Fruit fly (Drosophila melanogaster): ENCODE results near the gene Dpck.
A peak's percentile ranks its signal among the peaks of the same experiment; 100 is the strongest.

Gene Dpck

DNA sequence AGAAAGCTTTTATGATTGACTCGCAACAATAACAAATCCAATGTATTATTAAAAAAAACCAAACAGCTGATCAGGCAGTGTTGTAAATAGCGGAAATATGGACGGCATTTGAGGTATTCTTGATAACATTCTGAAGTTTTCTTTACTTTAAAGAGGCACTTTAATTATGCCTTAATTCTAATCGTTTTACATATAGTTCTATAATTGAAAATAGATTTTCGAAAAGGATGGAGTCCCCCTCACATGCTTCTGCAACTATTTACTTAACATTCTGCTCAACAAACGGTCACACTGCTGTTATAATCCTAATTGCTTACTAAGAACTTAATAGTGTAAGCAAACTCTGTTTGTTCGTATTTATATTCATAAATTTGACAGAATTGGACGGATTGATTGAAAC lies 46.0 kb downstream of the Dpck start, which contains the start of gene CG10068 (continued):
- TF ChIP-seq CG10147 (GFP tag; optimal IDR thresholded peaks at IDR 0.05) (peak; percentile 83), CG10462 (GFP tag; optimal IDR thresholded peaks at IDR 0.05) (peak; percentile 82), bsh (GFP tag; optimal IDR thresholded peaks at IDR 0.05) (peak; percentile 30 to 91), Aef1 (GFP tag; IDR thresholded peaks at IDR 0.05) (peak; percentile 87), CG9932 (GFP tag; IDR thresholded peaks at IDR 0.05) (no peak; the same call in 1 of the 2 replicates), CG1792 (GFP tag; optimal IDR thresholded peaks at IDR 0.05) (peak; percentile 79), CG8290 (GFP tag; optimal IDR thresholded peaks at IDR 0.05) (peak; percentile 94), CG8290 (tag; optimal IDR thresholded peaks at IDR 0.05) (peak; percentile 73 to 86), seq (GFP tag; IDR thresholded peaks at IDR 0.05) (peak; percentile 91), fd3F (GFP tag; optimal IDR thresholded peaks at IDR 0.05) (peak; percentile 76), CG12071 (GFP tag; optimal IDR thresholded peaks at IDR 0.05) (peak; percentile 60), Meics (GFP tag; optimal IDR thresholded peaks at IDR 0.05) (peak; percentile 82), jigr1 (GFP tag; IDR thresholded peaks at IDR 0.05) (peak; percentile 17; the same call in 1 of the 3 replicates), Mrtf (GFP tag; IDR thresholded peaks at IDR 0.05) (peak; percentile 82; the same call in 2 of the 3 replicates), CG2889 (GFP tag; IDR thresholded peaks at IDR 0.05) (peak; percentile 64; the same call in 2 of the 3 replicates), Dip3 (GFP tag; optimal IDR thresholded peaks at IDR 0.05) (peak; percentile 88), Hr51 (GFP tag; optimal IDR thresholded peaks at IDR 0.05) (peak; percentile 86 to 87), Dfd (GFP tag; optimal IDR thresholded peaks at IDR 0.05) (no peak), CG17328 (GFP tag; IDR thresholded peaks at IDR 0.05) (peak; percentile 96), Fer1 (GFP tag; optimal IDR thresholded peaks at IDR 0.05) (peak; percentile 84), mam (GFP tag; optimal IDR thresholded peaks at IDR 0.05) (peak; percentile 87), CG17568 (GFP tag; optimal IDR thresholded peaks at IDR 0.05) (peak; percentile 75), otp (GFP tag; IDR thresholded peaks at IDR 0.05) (peak; percentile 92), wdn (GFP tag; IDR thresholded peaks at IDR 0.05) (peak; percentile 83), CG1529 (GFP tag; optimal IDR thresholded peaks at IDR 0.05) (peak; percentile 79), Xbp1 (GFP tag; optimal IDR thresholded peaks at IDR 0.05) (peak; percentile 89), Fer2 (tag; optimal IDR thresholded peaks at IDR 0.05) (peak; percentile 73), Sry-δ (GFP tag; optimal IDR thresholded peaks at IDR 0.05) (peak; percentile 68), ATbp (GFP tag; optimal IDR thresholded peaks at IDR 0.05) (peak; percentile 80), ase (GFP tag; IDR thresholded peaks at IDR 0.05) (peak; percentile 94), Nf-YC (tag; optimal IDR thresholded peaks at IDR 0.05) (peak; percentile 75), CG11398 (GFP tag; optimal IDR thresholded peaks at IDR 0.05) (peak; percentile 85), MBD-R2 (GFP tag; IDR thresholded peaks at IDR 0.05) (peak; percentile 93), Optix (GFP tag; IDR thresholded peaks at IDR 0.05) (peak; percentile 83), MTF-1 (GFP tag; optimal IDR thresholded peaks at IDR 0.05; ENCODE audit: borderline replicate concordance) (peak; percentile 70), CG31388 (GFP tag; optimal IDR thresholded peaks at IDR 0.05) (peak; percentile 76), schlank (tag; optimal IDR thresholded peaks at IDR 0.05) (peak; percentile 45), kni (GFP tag; optimal IDR thresholded peaks at IDR 0.05) (peak; percentile 61), H2.0 (GFP tag; IDR thresholded peaks at IDR 0.05) (peak; percentile 92), Camta (GFP tag; optimal IDR thresholded peaks at IDR 0.05) (peak; percentile 83), Oaz (GFP tag; IDR thresholded peaks at IDR 0.05) (peak; percentile 81), sqz (GFP tag; optimal IDR thresholded peaks at IDR 0.05) (peak; percentile 99), Atf3 (GFP tag; optimal IDR thresholded peaks at IDR 0.05) (peak; percentile 84), Sox102F (GFP tag; optimal IDR thresholded peaks at IDR 0.05) (peak; percentile 90), CTCF (GFP tag; optimal IDR thresholded peaks at IDR 0.05) (peak; percentile 62), ci (GFP tag; IDR thresholded peaks at IDR 0.05) (peak; percentile 96), gt (GFP tag; IDR thresholded peaks at IDR 0.05) (peak; percentile 86), gsb-n (tag; optimal IDR thresholded peaks at IDR 0.05) (peak; percentile 90), ato (GFP tag; IDR thresholded peaks at IDR 0.05; ENCODE audit: partially characterized antibody) (no peak), Side (GFP tag; optimal IDR thresholded peaks at IDR 0.05) (peak; percentile 87), CG18476 (GFP tag; optimal IDR thresholded peaks at IDR 0.05) (peak; percentile 91), Tbp (GFP tag; optimal IDR thresholded peaks at IDR 0.05) (no peak)

All from whole organism, embryonic.